Worm (Caenorhabditis elegans): ENCODE results near the gene F45B8.5.

F45B8.5 gene

ce11 chrX:14970221-14970801, 4.5 kb downstream of the F45B8.5 start, which contains the start of the genes flwr-1 and tbc-1 (continued):
- TF ChIP-seq F37D6.2 (tag; optimal IDR thresholded peaks at IDR 0.05): no peak
- TF ChIP-seq lin-29 (GFP tag; IDR thresholded peaks at IDR 0.05): no peak
- no peak for TF ChIP-seq nhr-237 (tag; optimal IDR thresholded peaks at IDR 0.05)
- TF ChIP-seq hmg-1.1 (GFP tag; IDR thresholded peaks at IDR 0.05): peak; percentile 60; the same call in 1 of the 2 replicates
- no peak for TF ChIP-seq ZK546.5 (tag; optimal IDR thresholded peaks at IDR 0.05)
- TF ChIP-seq lin-15B (tag; optimal IDR thresholded peaks at IDR 0.05): no peak
- no peak for TF ChIP-seq nhr-11 (tag; optimal IDR thresholded peaks at IDR 0.05)
- no peak for TF ChIP-seq dmd-9 (GFP tag; IDR thresholded peaks at IDR 0.05)
- no peak for TF ChIP-seq nhr-48 (tag; optimal IDR thresholded peaks at IDR 0.05)
- TF ChIP-seq ceh-62 (tag; optimal IDR thresholded peaks at IDR 0.05): no peak
- no peak for TF ChIP-seq ztf-7 (tag; optimal IDR thresholded peaks at IDR 0.05)
- no peak for TF ChIP-seq fos-1 (tag; optimal IDR thresholded peaks at IDR 0.05)
- no peak for TF ChIP-seq D1046.2 (GFP tag; IDR thresholded peaks at IDR 0.05)
- no peak for TF ChIP-seq gei-8 (GFP tag; optimal IDR thresholded peaks at IDR 0.05)
- TF ChIP-seq pha-4 (GFP tag; IDR thresholded peaks at IDR 0.05): no peak
- TF ChIP-seq pha-4 (tag; optimal IDR thresholded peaks at IDR 0.05): no peak
- TF ChIP-seq pqm-1 (tag; optimal IDR thresholded peaks at IDR 0.05): peak; percentile 29
- TF ChIP-seq mxl-3 (GFP tag; optimal IDR thresholded peaks at IDR 0.05): peak; percentile 1
- TF ChIP-seq nhr-111 (GFP tag; optimal IDR thresholded peaks at IDR 0.05): no peak
- TF ChIP-seq zag-1 (tag; optimal IDR thresholded peaks at IDR 0.05): no peak
- TF ChIP-seq zfp-3 (GFP tag; conservative IDR thresholded peaks at IDR 0.05): no peak
- no peak for TF ChIP-seq lin-1 (GFP tag; IDR thresholded peaks at IDR 0.05)
- TF ChIP-seq ztf-11 (tag; optimal IDR thresholded peaks at IDR 0.05): no peak
- TF ChIP-seq nhr-76 (tag; optimal IDR thresholded peaks at IDR 0.05): no peak
- TF ChIP-seq set-16 (GFP tag; IDR thresholded peaks at IDR 0.05): 0 out of 2 replicates have a peak, but pooled peaks have one; percentile 13
- no peak for TF ChIP-seq lin-13 (GFP tag; optimal IDR thresholded peaks at IDR 0.05)
- peak; percentile 24 for TF ChIP-seq rbr-2 (tag; optimal IDR thresholded peaks at IDR 0.05)
- TF ChIP-seq sdz-12 (GFP tag; optimal IDR thresholded peaks at IDR 0.05): no peak
- no peak for TF ChIP-seq egl-27 (tag; optimal IDR thresholded peaks at IDR 0.05)
- no peak for TF ChIP-seq ceh-32 (tag; optimal IDR thresholded peaks at IDR 0.05; ENCODE audit: poor library complexity)
- TF ChIP-seq ces-1 (GFP tag; optimal IDR thresholded peaks at IDR 0.05): no peak
- TF ChIP-seq nhr-41 (GFP tag; IDR thresholded peaks at IDR 0.05): no peak
- TF ChIP-seq nhr-77 (tag; optimal IDR thresholded peaks at IDR 0.05): no peak
- TF ChIP-seq hif-1 (tag; optimal IDR thresholded peaks at IDR 0.05): no peak
- TF ChIP-seq zfp-2 (tag; optimal IDR thresholded peaks at IDR 0.05): no peak
- TF ChIP-seq daf-12 (tag; optimal IDR thresholded peaks at IDR 0.05): no peak
- TF ChIP-seq cey-2 (tag; optimal IDR thresholded peaks at IDR 0.05; ENCODE audit: borderline replicate concordance, insufficient read depth): no peak
- TF ChIP-seq dmd-8 (GFP tag; IDR thresholded peaks at IDR 0.05): no peak
- peak; percentile 81 for TF ChIP-seq hlh-30 (tag; optimal IDR thresholded peaks at IDR 0.05; ENCODE audit: insufficient read depth)
- TF ChIP-seq ama-1 (optimal IDR thresholded peaks at IDR 0.05): no peak
- TF ChIP-seq ctbp-1 (GFP tag; IDR thresholded peaks at IDR 0.05): no peak
- no peak for TF ChIP-seq snpc-4 (tag; optimal IDR thresholded peaks at IDR 0.05)
- no peak for TF ChIP-seq F44E2.7 (GFP tag; IDR thresholded peaks at IDR 0.05)
- TF ChIP-seq zip-11 (GFP tag; IDR thresholded peaks at IDR 0.05): no peak
- TF ChIP-seq skn-1 (tag; optimal IDR thresholded peaks at IDR 0.05): no peak
- no peak for TF ChIP-seq daf-16 (GFP tag; optimal IDR thresholded peaks at IDR 0.05)
- peak; percentile 41 for TF ChIP-seq daf-16 (tag; optimal IDR thresholded peaks at IDR 0.05)
- TF ChIP-seq mdt-29 (GFP tag; IDR thresholded peaks at IDR 0.05): no peak
- TF ChIP-seq zip-2 (tag; optimal IDR thresholded peaks at IDR 0.05): no peak
- TF ChIP-seq unc-62 (GFP tag; optimal IDR thresholded peaks at IDR 0.05 in 1 of 2): no peak
- TF ChIP-seq unc-62 (tag; optimal IDR thresholded peaks at IDR 0.05): no peak

Data from whole organism, L4 larva.